Worm (Caenorhabditis elegans): ENCODE data around the gene ZK1248.4.

ZK1248.4 gene

ce11 chrII:5846181-5846580 lies 27.8 kb downstream of the ZK1248.4 start:
- TF ChIP-seq fkh-10 (GFP tag; optimal IDR thresholded peaks at IDR 0.05): no peak
- TF ChIP-seq dmd-4 (tag; optimal IDR thresholded peaks at IDR 0.05; ENCODE audit: borderline replicate concordance): no peak
- peak; percentile 58 for TF ChIP-seq elt-2 (tag; optimal IDR thresholded peaks at IDR 0.05)
- TF ChIP-seq syd-9 (tag; optimal IDR thresholded peaks at IDR 0.05): no peak

- TF ChIP-seq pha-2 (tag; optimal IDR thresholded peaks at IDR 0.05) (no peak), sdc-2 (tag; optimal IDR thresholded peaks at IDR 0.05) (no peak), T23F11.4 (GFP tag; optimal IDR thresholded peaks at IDR 0.05) (no peak), dmd-4 (tag; optimal IDR thresholded peaks at IDR 0.05; ENCODE audit: borderline replicate concordance) (no peak), hlh-6 (tag; optimal IDR thresholded peaks at IDR 0.05) (no peak), hlh-8 (tag; optimal IDR thresholded peaks at IDR 0.05) (no peak), odd-2 (tag; optimal IDR thresholded peaks at IDR 0.05) (no peak), ttx-3 (tag; optimal IDR thresholded peaks at IDR 0.05) (no peak), ceh-18 (tag; optimal IDR thresholded peaks at IDR 0.05) (no peak), ama-1 (optimal IDR thresholded peaks at IDR 0.05) (no peak), madf-2 (tag; optimal IDR thresholded peaks at IDR 0.05) (no peak), hlh-13 (GFP tag; optimal IDR thresholded peaks at IDR 0.05) (no peak), sox-2 (GFP tag; IDR thresholded peaks at IDR 0.05) (no peak), sox-4 (tag; optimal IDR thresholded peaks at IDR 0.05) (no peak), tbx-2 (tag; optimal IDR thresholded peaks at IDR 0.05) (no peak), ceh-45 (GFP tag; IDR thresholded peaks at IDR 0.05) (no peak), nhr-232 (tag; optimal IDR thresholded peaks at IDR 0.05) (no peak), pat-9 (tag; optimal IDR thresholded peaks at IDR 0.05) (no peak), K02D7.2 (tag; optimal IDR thresholded peaks at IDR 0.05) (no peak), mec-3 (tag; optimal IDR thresholded peaks at IDR 0.05; ENCODE audit: borderline replicate concordance) (no peak)
Measured at ce11 chrII:5852007-5852406, 33.6 kb downstream of the ZK1248.4 start, which contains the start of gene H41C03.2. Gene H41C03.2 (minus strand): TSS chrII:5852107.

- no peak for TF ChIP-seq sox-2 (GFP tag; IDR thresholded peaks at IDR 0.05)
- TF ChIP-seq unc-3 (GFP tag; conservative IDR thresholded peaks at IDR 0.05): no peak
- TF ChIP-seq unc-3 (tag; optimal IDR thresholded peaks at IDR 0.05): no peak
- TF ChIP-seq ttx-3 (tag; optimal IDR thresholded peaks at IDR 0.05): no peak
- TF ChIP-seq Y22D7AL.16 (tag; optimal IDR thresholded peaks at IDR 0.05): no peak
- no peak for TF ChIP-seq ceh-31 (tag; optimal IDR thresholded peaks at IDR 0.05)
Measured at ce11 chrII:5853261-5853660, 34.9 kb downstream of the ZK1248.4 start.

ce11 chrII:5854122-5854521 lies 35.7 kb downstream of the ZK1248.4 start, which contains the start of gene H41C03.1:
Gene H41C03.1 (plus strand): TSS chrII:5854422.
- TF ChIP-seq gmeb-2 (tag; optimal IDR thresholded peaks at IDR 0.05) (no peak), ceh-48 (tag; optimal IDR thresholded peaks at IDR 0.05) (no peak), ttx-3 (tag; optimal IDR thresholded peaks at IDR 0.05) (no peak), nfya-1 (tag; optimal IDR thresholded peaks at IDR 0.05) (no peak), fkh-6 (tag; optimal IDR thresholded peaks at IDR 0.05) (no peak), madf-2 (tag; optimal IDR thresholded peaks at IDR 0.05) (no peak), pag-3 (tag; optimal IDR thresholded peaks at IDR 0.05; ENCODE audit: borderline replicate concordance) (no peak), hlh-6 (tag; optimal IDR thresholded peaks at IDR 0.05) (no peak), ceh-14 (tag; optimal IDR thresholded peaks at IDR 0.05) (no peak), unc-86 (tag; optimal IDR thresholded peaks at IDR 0.05) (no peak), ceh-2 (tag; optimal IDR thresholded peaks at IDR 0.05) (no peak), pax-1 (tag; optimal IDR thresholded peaks at IDR 0.05) (no peak), unc-55 (GFP tag; optimal IDR thresholded peaks at IDR 0.05) (no peak), tbx-2 (tag; optimal IDR thresholded peaks at IDR 0.05) (no peak)

All from whole organism, late embryonic.